Fruit fly (Drosophila melanogaster): ENCODE measurements around the gene CG33116.

The CG33116 gene

DNA sequence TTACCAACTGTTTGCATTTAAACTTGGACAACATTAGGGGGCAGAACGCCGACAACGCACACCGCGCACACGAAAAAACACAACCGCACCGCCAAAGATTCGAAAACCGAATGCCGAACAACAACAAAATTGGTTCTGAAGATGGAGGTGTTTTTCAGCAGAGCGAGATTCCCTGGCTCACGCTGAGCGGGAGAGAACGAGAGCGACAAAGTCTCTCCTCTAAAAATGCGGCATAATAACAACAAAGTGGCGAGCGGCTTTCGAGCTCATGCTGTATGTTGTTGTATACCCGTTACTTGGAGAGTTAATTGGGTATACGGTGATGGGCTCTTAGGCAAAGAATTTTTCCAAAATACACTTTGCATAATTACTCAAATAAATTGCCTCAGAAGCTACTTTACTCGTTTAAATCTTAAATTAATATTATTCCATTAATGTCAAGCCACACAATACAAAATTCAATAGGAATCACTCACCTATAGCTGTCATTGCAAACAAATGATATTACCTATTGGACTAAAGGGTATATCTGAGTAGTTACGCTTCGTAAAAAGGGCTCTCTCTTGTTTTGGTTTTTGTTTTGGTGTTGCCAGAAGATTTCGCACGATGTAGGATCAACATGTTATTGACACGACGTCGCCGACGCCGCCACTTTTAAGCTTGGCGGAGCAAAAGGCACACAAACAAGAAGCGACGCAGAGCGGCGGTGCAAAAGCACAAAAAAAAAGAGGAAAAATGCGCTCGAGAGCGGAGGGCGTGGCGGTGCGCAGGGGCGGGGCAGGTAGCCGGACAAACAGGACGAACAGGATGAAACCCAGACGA is 39.4 kb downstream of the CG33116 start (continued):
- TF ChIP-seq tin (GFP tag; optimal IDR thresholded peaks at IDR 0.05) (peak; percentile 51), CG34376 (GFP tag; optimal IDR thresholded peaks at IDR 0.05) (peak; percentile 73), ems (GFP tag; optimal IDR thresholded peaks at IDR 0.05) (peak; percentile 59), CG4424 (GFP tag; optimal IDR thresholded peaks at IDR 0.05) (peak; percentile 42), CG12299 (tag; optimal IDR thresholded peaks at IDR 0.05) (peak; percentile 66), CG15696 (tag; optimal IDR thresholded peaks at IDR 0.05) (peak; percentile 59), Lim3 (GFP tag; IDR thresholded peaks at IDR 0.05) (no peak), CG10209 (GFP tag; optimal IDR thresholded peaks at IDR 0.05) (peak; percentile 75), lola (GFP tag; optimal IDR thresholded peaks at IDR 0.05) (peak in 1 of 3 experiments; percentile 46), sim (GFP tag; IDR thresholded peaks at IDR 0.05) (no peak), gro (GFP tag; optimal IDR thresholded peaks at IDR 0.05) (peak; percentile 73), salm (tag; optimal IDR thresholded peaks at IDR 0.05) (no peak), CG6654 (GFP tag; optimal IDR thresholded peaks at IDR 0.05) (no peak), zen2 (GFP tag; IDR thresholded peaks at IDR 0.05; ENCODE audit: partially characterized antibody) (no peak), CG13624 (GFP tag; optimal IDR thresholded peaks at IDR 0.05) (no peak), CG8281 (tag; optimal IDR thresholded peaks at IDR 0.05) (no peak), ken (GFP tag; IDR thresholded peaks at IDR 0.05) (peak; percentile 28; the same call in 1 of the 3 replicates), ssp (GFP tag; IDR thresholded peaks at IDR 0.05) (no peak), CG30403 (GFP tag; optimal IDR thresholded peaks at IDR 0.05) (peak; percentile 69), CG9215 (GFP tag; IDR thresholded peaks at IDR 0.05) (peak; percentile 63), CG8478 (optimal IDR thresholded peaks at IDR 0.05) (no peak), Atf6 (GFP tag; IDR thresholded peaks at IDR 0.05) (peak; percentile 65), ato (GFP tag; IDR thresholded peaks at IDR 0.05; ENCODE audit: partially characterized antibody) (no peak), Atf3 (GFP tag; optimal IDR thresholded peaks at IDR 0.05) (no peak), amos (GFP tag; IDR thresholded peaks at IDR 0.05; ENCODE audit: partially characterized antibody) (peak; percentile 14; the same call in 1 of the 2 replicates), CG17328 (GFP tag; IDR thresholded peaks at IDR 0.05) (no peak), peb (GFP tag; IDR thresholded peaks at IDR 0.05) (no peak), CG1792 (GFP tag; optimal IDR thresholded peaks at IDR 0.05) (no peak), Chrac-16 (GFP tag; optimal IDR thresholded peaks at IDR 0.05) (peak; percentile 20), YL-1 (GFP tag; optimal IDR thresholded peaks at IDR 0.05) (no peak), CG34224 (GFP tag; IDR thresholded peaks at IDR 0.05; ENCODE audit: partially characterized antibody) (no peak; the same call in 2 of the 3 replicates), Taf1 (GFP tag; IDR thresholded peaks at IDR 0.05) (0 out of 2 replicates have a peak, but pooled peaks have one; percentile 28), Xbp1 (GFP tag; optimal IDR thresholded peaks at IDR 0.05) (peak; percentile 61), CG1529 (GFP tag; optimal IDR thresholded peaks at IDR 0.05) (no peak), CG4707 (GFP tag; optimal IDR thresholded peaks at IDR 0.05) (no peak), CG31441 (GFP tag; IDR thresholded peaks at IDR 0.05) (peak; percentile 67), sc (optimal IDR thresholded peaks at IDR 0.05) (no peak), sc (GFP tag; optimal IDR thresholded peaks at IDR 0.05) (no peak), prd (optimal IDR thresholded peaks at IDR 0.05) (no peak), prd (GFP tag; IDR thresholded peaks at IDR 0.05) (peak; percentile 74), CG14965 (GFP tag; optimal IDR thresholded peaks at IDR 0.05; ENCODE audit: borderline replicate concordance) (no peak), toy (GFP tag; IDR thresholded peaks at IDR 0.05) (no peak), CG2678 (tag; optimal IDR thresholded peaks at IDR 0.05) (peak; percentile 85), CG16779 (GFP tag; IDR thresholded peaks at IDR 0.05) (no peak), CG7839 (tag; optimal IDR thresholded peaks at IDR 0.05) (peak; percentile 76), CG10274 (GFP tag; optimal IDR thresholded peaks at IDR 0.05) (peak; percentile 47), jumu (GFP tag; optimal IDR thresholded peaks at IDR 0.05) (peak; percentile 39), crc (GFP tag; optimal IDR thresholded peaks at IDR 0.05) (no peak), Dfd (GFP tag; optimal IDR thresholded peaks at IDR 0.05) (no peak), Max (GFP tag; optimal IDR thresholded peaks at IDR 0.05) (peak; percentile 57)
